Worm (Caenorhabditis elegans) whole organism, early embryonic: ENCODE measurements around the gene F13H8.2.

Experiments used
- B0310.2 ChIP-seq: sonication (generic microtip); optimal IDR thresholded peaks from 2 replicates; lab custom pipeline; 2016; ENCODE audit warnings: mild to moderate bottlenecking, missing genetic modification characterization, missing compliant biosample characterization
- ama-1 ChIP-seq: fragments of 150-350 bp; optimal IDR thresholded peaks from 2 replicates; lab custom pipeline; 2014
- hmg-4 ChIP-seq: fragments of 200-800 bp; sonication (Bioruptor generic); optimal IDR thresholded peaks from 2 replicates; lab custom pipeline; 2018; ENCODE audit warnings: mild to moderate bottlenecking, missing genetic modification characterization, missing compliant biosample characterization
- sea-1 ChIP-seq: fragments of 200-800 bp; sonication (Bioruptor generic); conservative IDR thresholded peaks from 2 replicates; pipeline ENCODE4 v1.3.6; 2022; ENCODE audit warnings: missing genetic modification characterization, missing compliant biosample characterization
- tra-4 ChIP-seq: sonication (generic microtip); optimal IDR thresholded peaks from 2 replicates; lab custom pipeline; 2017; ENCODE audit warnings: missing genetic modification characterization, missing compliant biosample characterization

- TF ChIP-seq ama-1 (lab: Kevin White, UChicago) (no peak), sea-1 (GFP tag; lab: Robert Waterston, UW) (no peak), hmg-4 (GFP tag; lab: Kevin White, UChicago) (no peak), tra-4 (no peak), B0310.2 (tag; lab: Kevin White, UChicago) (no peak)
These were observed 24.1 kb upstream of the F13H8.2 start, which contains the start of gene lelo-1 for ce11 chrII:6246054-6246453.
